Fruit fly (Drosophila melanogaster): ENCODE data around the gene mRpL10.
A peak's percentile ranks its signal among the peaks of the same experiment; 100 is the strongest.

Gene mRpL10

DNA sequence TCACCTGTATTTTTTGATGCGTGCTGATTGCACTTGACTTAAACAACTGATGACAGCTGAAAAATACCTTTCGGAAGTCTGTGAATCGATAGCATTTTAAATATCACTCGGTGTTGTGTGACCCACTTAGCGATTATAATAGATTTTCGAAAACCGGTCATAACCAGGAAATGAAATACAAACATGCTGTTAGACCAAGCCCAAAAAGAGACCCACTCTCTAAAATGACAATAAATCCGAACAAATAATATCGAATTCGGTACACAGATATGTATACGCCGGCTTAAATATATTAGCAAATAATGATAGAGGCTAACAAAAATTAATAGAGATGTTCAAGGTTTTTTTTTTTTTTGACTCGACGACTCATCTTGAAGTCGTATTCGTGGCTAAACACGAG lies 27.9 kb upstream of the mRpL10 start:
- TF ChIP-seq noc (tag; optimal IDR thresholded peaks at IDR 0.05), result no peak

DNA sequence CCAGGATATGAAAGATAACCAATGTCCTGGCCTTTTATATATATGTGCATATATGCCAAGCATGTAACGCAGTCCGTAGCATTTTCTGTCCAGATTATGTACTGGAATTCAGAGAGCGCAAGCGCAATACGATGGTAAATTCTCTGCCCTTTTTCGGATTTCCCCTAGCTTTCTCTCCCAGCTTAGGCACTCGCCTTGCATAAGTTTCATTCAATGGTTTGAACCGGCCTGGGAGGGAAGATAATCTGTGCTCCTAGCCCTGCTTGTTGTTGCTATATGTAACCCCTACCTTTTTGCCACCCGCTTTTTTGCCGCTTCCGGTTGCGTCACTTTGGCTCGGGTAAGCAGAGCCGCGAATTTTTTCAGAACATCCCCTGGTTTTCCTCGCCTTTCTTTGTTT lies 24.5 kb upstream of the mRpL10 start:
- no peak for TF ChIP-seq noc (tag; optimal IDR thresholded peaks at IDR 0.05)

DNA sequence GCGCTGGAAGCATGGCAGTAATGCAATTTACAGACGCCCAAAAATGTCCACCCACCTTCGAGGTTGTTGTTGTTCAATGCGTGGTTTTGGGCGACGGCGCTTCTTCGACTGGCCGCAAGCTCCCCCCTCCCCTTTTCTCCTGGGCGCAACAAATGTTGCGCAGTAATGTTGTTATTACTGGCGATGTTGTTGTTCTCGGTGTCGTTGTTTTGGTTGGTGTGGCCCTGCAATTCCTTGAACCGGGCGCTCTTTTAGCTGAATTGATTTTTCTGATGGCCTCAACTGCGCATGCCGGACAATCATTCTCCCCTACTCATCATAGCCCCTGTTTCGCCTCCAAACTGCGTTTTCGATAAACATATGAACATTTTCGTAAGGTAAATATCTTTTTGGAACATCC lies 22.6 kb upstream of the mRpL10 start:
- TF ChIP-seq noc (tag; optimal IDR thresholded peaks at IDR 0.05), result no peak

DNA sequence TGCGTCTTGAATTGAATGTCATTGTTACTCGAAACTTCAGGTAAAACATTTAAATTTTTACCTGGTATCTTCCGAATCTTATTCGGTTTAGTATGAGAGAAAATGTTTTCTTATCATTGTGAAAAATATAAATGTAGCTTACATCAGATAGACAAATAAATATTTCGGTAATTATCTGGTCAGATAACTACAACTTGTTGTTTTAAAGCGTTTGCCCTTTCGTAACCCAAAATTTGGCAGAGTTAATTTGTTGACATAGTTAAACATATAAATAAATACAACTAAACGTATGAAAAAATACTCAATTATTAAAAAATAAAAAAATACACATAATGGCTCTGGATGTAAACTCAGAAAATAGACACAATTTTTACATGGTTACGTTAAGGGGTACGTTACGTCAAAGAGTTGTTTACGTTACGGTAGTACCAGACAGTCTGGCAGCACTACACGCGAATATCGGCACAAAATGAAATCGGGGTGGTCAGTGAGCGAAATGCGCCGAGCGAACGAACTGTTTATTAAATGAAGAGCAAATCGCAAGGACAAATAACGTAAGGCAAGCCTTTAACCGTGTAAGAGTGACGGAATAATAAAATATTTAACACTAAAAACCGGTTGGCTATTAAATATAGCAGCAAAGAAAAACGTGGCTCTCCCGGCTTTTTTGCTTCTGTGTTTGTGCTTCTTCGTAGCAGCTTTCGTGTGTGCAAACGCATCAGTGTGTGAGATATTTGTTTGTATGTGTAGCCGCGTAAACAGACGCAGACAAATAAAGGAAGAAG lies 21.0 kb upstream of the mRpL10 start:
- TF ChIP-seq noc (tag; optimal IDR thresholded peaks at IDR 0.05), result no peak

DNA sequence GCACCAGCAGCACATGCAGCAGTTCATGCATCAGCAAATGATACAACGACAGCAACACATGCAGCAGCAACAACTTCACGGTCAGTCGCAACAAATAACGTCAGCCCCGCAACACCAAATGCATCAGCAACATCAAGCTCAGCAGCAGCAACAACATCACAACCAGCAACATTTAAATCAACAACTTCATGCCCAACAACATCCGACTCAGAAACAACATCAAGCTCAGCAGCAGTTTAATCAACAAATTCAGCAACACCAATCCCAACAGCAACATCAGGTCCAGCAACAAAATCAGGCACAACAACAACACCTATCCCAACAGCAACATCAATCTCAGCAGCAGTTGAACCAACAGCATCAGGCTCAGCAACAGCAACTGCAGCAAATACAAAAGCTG lies 7.9 kb upstream of the mRpL10 start:
- no peak for TF ChIP-seq noc (tag; optimal IDR thresholded peaks at IDR 0.05)

DNA sequence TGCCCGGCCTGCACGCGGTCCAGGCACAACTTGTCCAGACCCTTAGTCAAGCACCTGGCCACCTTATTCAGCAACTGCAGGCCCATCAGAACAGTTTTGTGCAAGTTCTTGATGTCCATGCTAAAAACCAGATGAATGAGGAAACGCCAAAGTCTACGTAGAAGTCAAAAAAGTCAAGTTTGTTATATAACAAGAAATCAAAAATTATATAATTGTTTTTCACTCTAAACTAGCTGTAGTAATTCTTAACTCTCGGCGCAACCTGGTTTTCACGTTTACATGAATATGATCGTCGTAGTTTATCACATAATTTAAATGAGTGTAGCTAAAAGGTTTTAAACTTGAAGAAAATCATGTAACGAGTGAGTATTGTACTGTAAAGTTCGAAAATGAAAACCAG lies 978 bp downstream of the mRpL10 start:
- TF ChIP-seq noc (tag; optimal IDR thresholded peaks at IDR 0.05), result no peak

DNA sequence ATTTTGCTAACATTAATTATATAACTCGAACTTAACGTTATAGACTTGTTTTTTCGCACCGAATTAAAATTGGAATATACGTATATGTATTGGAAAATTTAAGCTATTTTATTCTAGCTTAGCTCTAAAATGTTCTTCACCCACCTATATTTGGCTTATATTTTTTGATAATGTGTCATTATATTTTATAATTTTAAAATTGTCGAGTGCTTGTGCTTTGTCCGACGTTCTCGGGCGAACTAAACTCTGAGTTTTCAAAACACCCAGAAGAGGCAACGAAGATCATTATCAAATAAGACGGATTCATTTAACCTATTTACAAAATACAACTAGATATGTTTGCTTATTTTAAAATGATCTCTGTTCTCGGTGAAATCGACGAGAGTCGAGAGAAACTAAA lies 3.0 kb downstream of the mRpL10 start:
- no peak for TF ChIP-seq noc (tag; optimal IDR thresholded peaks at IDR 0.05)

DNA sequence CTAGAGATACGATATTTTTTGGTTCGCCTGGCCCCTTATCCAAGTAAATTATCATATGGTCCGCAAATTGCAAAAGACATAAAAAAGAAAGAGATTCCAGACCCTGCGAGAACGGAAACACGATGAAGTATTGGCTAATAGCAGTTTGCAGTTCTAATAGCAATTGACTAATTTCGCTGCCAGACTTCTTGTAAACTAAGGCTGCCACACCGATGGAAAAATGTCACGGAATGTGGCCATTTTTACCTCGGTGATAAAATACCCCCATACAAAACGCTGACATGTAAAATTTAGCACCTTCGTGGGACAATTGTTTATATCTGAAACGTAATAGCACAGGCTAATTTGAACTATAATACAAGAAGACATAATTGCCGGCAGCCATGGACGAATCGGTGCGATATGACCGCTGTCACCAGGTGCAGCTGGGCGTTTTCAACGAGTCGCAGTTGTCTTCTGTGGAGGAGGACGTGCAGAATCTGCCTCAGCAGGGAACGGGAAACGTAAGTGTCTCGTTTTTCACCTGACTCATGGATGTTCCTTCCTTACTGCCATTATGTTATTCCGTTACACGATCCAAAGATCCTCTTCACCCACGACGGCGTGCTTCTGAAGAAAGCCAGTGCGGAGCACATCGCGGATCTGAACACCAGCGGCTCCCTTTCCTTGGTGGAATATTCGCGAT lies 3.7 kb downstream of the mRpL10 start, which contains the start of the genes Tbc1d15-17 and CG11617:
Tbc1d15-17 (plus strand) TSS at position 51 of the 685 bp plus-strand sequence.
CG11617 (minus strand) TSS at position 169 of the 685 bp plus-strand sequence.
- TF ChIP-seq noc (tag; optimal IDR thresholded peaks at IDR 0.05), result no peak

DNA sequence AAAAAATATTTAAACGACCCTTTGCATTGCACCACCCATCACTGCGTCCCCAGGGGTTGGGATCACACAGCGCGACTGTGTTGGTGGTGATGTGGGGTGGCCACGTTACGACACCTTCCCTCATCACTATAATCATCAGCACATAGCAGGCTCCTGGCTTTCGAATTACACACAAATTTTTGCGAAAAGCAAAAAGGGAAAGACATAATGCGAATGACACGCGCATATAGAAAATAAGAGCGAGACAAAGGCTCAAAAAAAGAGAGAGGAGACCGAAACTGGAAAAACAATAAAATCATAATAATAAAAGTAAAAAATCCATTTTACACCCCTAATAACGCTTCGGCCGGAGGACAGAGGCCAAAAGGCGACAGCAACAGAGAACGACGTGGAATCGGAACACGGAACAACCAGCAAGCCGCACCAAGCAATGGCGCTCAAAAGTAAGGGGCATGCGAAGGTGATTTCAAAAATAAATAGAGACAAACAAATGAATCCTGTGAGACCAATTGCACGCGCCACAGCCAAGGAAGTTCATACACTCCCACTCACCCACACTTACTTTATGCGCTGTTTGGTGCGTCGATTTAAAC lies 16.0 kb downstream of the mRpL10 start:
- TF ChIP-seq noc (tag; optimal IDR thresholded peaks at IDR 0.05), result no peak

DNA sequence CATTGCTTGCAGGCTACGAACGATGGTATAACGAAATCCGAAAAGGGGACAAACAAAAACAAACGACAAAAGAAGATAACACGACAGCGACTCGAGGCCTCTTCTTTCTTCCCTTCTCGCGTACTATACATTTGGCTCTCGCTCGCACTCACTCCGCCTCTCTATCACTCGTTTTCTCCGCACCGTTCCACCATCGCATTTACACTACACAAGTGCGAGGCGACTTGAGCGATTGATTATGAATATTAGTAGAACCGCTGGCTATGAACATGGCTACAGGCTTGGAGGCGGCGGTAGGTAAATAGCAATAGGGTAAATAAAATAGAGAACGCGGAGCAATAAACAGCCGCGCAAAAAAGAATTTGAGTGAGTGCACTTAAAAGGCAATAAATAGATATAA lies 16.9 kb downstream of the mRpL10 start:
- no peak for TF ChIP-seq noc (tag; optimal IDR thresholded peaks at IDR 0.05)

DNA sequence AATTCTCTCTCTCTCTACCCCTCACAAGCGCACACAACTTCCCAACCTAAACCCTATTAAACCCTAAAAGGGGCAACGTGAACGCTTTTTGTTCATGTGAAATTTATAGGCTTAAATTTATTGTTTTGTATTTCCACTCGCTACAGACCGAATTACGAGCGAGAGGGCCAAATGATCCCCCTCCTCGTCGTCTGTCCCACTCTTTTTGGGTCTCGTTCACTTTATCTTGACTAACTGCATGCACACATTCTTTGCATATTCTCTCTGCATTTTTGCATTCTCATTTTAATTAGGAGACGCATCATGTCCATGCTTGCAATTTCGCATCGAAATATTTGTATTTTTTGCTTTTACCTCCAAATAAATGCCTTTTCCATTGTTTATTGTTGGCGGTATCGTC lies 17.6 kb downstream of the mRpL10 start:
- TF ChIP-seq noc (tag; optimal IDR thresholded peaks at IDR 0.05), result no peak

DNA sequence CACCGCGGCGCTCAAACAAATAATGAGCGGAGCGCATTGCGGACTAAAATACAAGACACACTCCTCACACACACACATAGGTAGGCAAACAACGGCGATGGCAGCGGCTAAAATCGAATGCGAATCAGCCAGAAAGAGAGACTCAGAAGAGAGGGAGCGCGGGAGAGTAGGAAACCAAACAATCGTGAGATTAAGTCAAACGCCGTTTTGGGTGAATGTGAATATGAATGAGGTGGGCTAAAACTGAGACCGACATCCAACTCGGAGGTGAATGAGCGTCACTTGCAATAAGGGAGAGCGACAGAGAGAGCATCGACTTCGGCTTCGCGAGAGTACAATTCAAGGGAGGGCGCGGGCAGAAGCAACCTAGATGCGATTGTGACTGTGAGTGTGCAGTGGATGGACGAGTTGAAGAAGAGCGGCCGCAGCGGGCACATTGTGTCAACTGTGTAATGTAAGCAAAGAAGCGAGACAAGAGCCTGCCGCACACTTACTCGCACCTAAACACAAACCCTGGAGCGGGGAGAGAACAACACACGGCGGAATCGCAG lies 18.4 kb downstream of the mRpL10 start:
- no peak for TF ChIP-seq noc (tag; optimal IDR thresholded peaks at IDR 0.05)

DNA sequence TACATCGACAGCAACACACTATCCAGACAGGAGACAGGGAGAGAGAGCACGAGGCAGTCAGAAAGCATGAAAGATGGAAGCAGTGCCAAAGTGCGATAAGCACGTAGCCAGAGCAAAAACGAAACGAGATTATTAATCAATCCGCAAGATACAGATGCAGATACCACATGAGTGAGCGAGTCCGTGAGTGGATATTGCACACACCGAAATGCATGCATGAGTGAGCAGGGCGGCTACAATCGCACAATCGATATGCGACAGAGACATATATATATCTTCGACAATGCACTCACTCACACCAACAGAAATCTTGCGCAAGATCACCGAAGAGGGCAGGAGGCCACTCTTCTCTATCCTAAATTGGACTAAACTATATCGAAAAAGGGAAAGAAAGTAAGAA lies 19.3 kb downstream of the mRpL10 start:
- no peak for TF ChIP-seq noc (tag; optimal IDR thresholded peaks at IDR 0.05)

DNA sequence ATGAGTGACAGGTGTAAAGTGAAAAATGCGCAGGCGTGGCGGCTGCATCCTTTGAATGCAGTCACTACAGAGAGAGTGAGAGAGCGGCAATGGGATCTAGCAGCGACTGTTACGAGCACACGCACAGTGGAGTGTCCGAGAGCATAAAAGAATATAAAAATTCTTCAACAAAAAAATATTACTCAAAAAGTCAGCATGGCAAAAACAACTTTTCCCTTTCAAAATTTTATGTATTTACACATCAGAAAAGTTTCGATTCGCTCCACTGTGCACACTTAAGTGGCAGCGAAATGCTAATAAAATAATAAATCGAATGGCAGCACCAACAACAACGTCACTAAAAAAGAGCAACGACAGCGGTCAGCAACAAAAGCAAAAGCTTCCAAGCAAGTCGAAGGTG lies 19.8 kb downstream of the mRpL10 start:
- TF ChIP-seq noc (tag; optimal IDR thresholded peaks at IDR 0.05), result peak; percentile 38

DNA sequence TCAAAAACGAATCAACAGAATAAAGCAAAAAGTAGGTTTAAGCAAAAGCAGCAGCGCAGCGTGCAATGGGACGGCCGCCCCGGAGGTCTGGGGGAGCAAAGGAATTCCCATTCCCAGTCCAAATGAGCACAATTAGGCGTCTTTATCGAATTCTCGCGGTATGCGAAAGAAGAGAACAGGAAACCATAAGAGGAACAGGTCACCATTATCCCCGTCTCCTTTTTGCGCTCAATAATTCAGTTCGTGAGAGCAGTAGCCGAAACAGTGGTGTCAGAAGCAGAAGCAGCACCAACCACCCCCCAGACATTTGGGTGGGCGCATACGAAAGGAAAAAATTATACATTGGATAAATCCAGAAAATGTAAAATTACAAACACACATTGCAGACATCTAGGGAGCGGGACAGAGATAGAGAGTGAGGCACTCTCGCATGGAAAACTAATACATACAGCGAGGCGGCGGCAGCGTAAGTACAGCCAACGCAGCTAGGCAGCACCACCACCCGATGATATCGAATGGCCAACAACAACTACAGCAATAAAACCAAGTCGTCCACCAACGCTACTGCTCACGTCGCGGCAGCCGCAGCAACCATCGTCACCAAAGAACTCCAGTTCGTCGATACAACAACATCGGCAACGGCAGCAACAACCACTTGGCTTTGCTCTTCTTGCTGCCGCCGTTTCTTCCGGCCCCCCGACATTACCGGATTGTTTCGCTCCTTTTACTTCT lies 20.5 kb downstream of the mRpL10 start:
- TF ChIP-seq noc (tag; optimal IDR thresholded peaks at IDR 0.05), result no peak
